Worm (Caenorhabditis elegans): Measurements from ENCODE around the gene Y42G9A.2.
A peak's percentile ranks its signal among the peaks of the same experiment; 100 is the strongest.

Y42G9A.2 gene

DNA sequence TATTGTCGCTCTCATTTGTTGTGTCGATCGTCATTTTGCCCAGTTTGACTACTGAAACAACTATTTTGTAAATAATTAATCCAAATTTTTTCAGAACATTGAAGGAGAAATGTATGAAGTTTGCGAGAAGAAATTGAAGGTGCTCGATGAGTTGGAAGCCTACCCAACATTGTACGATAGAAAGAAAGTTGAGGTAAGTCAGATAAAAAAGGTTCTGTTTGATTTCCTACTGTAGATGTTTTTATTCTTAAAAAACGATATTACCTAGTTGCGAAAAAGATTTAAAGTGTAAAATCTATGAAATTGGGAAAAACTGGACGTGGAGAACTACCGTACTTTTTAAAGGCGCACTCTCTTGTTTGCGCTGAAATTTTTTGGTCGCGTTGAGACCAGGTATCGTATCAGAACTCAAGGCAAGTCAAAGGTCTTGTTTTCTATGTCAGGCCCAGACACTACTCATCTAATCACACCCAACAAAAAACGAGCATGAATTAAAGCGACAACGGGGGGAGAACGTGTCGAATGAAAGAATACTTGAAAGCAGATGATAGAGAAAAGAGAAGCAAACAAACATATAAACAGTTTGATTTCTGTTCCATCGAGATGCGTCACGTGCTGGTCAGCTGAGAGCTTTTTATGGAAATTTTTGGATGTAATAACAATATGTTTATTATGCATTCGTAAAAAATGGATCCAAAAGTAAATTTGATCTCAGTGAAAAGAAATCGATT is 20.7 kb downstream of the Y42G9A.2 start, which contains the start of gene efk-1 (continued):
- TF ChIP-seq attf-5 (GFP tag; optimal IDR thresholded peaks at IDR 0.05) (peak; percentile 61), F39B2.1 (GFP tag; IDR thresholded peaks at IDR 0.05) (0 out of 2 replicates have a peak, but pooled peaks have one; percentile 46), lir-1 (GFP tag; conservative IDR thresholded peaks at IDR 0.05) (no peak), zim-3 (tag; optimal IDR thresholded peaks at IDR 0.05) (peak; percentile 14), repo-1 (tag; optimal IDR thresholded peaks at IDR 0.05) (no peak), lin-40 (tag; optimal IDR thresholded peaks at IDR 0.05) (no peak), dpl-1 (GFP tag; optimal IDR thresholded peaks at IDR 0.05) (no peak), nhr-27 (tag; optimal IDR thresholded peaks at IDR 0.05) (no peak), egl-44 (GFP tag; IDR thresholded peaks at IDR 0.05) (no peak), let-607 (tag; optimal IDR thresholded peaks at IDR 0.05) (no peak), athp-1 (tag; optimal IDR thresholded peaks at IDR 0.05) (no peak), ceh-100 (GFP tag; IDR thresholded peaks at IDR 0.05) (no peak), him-1 (tag; optimal IDR thresholded peaks at IDR 0.05) (no peak), lin-26 (GFP tag; IDR thresholded peaks at IDR 0.05) (no peak), gei-17 (GFP tag; optimal IDR thresholded peaks at IDR 0.05) (no peak), ztf-22 (GFP tag; optimal IDR thresholded peaks at IDR 0.05) (no peak), sptf-2 (GFP tag; optimal IDR thresholded peaks at IDR 0.05) (no peak), lin-54 (GFP tag; optimal IDR thresholded peaks at IDR 0.05) (no peak), mxl-1 (tag; optimal IDR thresholded peaks at IDR 0.05) (no peak), ztf-28 (GFP tag; IDR thresholded peaks at IDR 0.05) (no peak), mes-4 (tag; optimal IDR thresholded peaks at IDR 0.05) (no peak), nhr-120 (GFP tag; IDR thresholded peaks at IDR 0.05) (no peak), hmg-20 (GFP tag; IDR thresholded peaks at IDR 0.05) (no peak), dox-1 (GFP tag; IDR thresholded peaks at IDR 0.05) (peak; percentile 30; the same call in 1 of the 2 replicates), mel-28 (tag; optimal IDR thresholded peaks at IDR 0.05; ENCODE audit: borderline replicate concordance) (no peak), C17E4.6 (GFP tag; IDR thresholded peaks at IDR 0.05) (no peak)

DNA sequence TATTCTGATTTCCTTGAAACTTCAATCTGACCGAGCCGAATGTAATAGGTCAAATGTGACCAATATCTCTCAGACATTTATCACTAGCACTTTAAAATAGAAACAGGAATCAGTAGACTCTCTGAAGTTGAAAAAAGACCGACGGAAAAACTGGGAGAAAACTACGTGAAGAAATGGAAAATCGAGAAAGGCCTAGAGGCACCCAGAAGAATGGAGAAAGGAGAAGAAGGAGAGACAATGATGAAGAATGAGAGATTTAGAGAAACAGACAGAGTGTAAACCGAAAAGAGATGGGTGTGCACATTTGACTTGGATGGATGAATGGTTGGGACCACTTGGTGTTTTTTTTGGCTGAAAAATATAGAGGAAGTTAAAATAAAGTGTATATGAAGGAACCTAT is 22.1 kb downstream of the Y42G9A.2 start:
- peak; percentile 14 for TF ChIP-seq chd-7 (tag; optimal IDR thresholded peaks at IDR 0.05)
- TF ChIP-seq rpc-1 (optimal IDR thresholded peaks at IDR 0.05) = peak; percentile 51
- TF ChIP-seq rpc-1 (tag; optimal IDR thresholded peaks at IDR 0.05) = no peak
- no peak for TF ChIP-seq cebp-1 (GFP tag; IDR thresholded peaks at IDR 0.05)
- peak; percentile 24 for TF ChIP-seq cebp-1 (tag; optimal IDR thresholded peaks at IDR 0.05)
- TF ChIP-seq nfya-1 (tag; optimal IDR thresholded peaks at IDR 0.05; ENCODE audit: borderline replicate concordance, insufficient read depth) = no peak
- TF ChIP-seq dox-1 (GFP tag; IDR thresholded peaks at IDR 0.05) = peak; percentile 7; the same call in 1 of the 2 replicates
- peak; percentile 12 for TF ChIP-seq K12H6.12 (tag; optimal IDR thresholded peaks at IDR 0.05)
- no peak for TF ChIP-seq mxl-1 (tag; optimal IDR thresholded peaks at IDR 0.05)
- TF ChIP-seq F57C9.4 (tag; optimal IDR thresholded peaks at IDR 0.05) = no peak
- peak; percentile 84 for TF ChIP-seq hsf-1 (GFP tag; IDR thresholded peaks at IDR 0.05)
- no peak for TF ChIP-seq die-1 (tag; optimal IDR thresholded peaks at IDR 0.05)
- TF ChIP-seq egrh-3 (GFP tag; IDR thresholded peaks at IDR 0.05) = 0 out of 2 replicates have a peak, but pooled peaks have one; percentile 20
- no peak for TF ChIP-seq hlh-26 (GFP tag; conservative IDR thresholded peaks at IDR 0.05)
- TF ChIP-seq lin-35 (GFP tag; optimal IDR thresholded peaks at IDR 0.05) = peak in 1 of 3 experiments; percentile 30
- TF ChIP-seq rcor-1 (GFP tag; IDR thresholded peaks at IDR 0.05) = no peak
- TF ChIP-seq tbp1 (GFP tag; optimal IDR thresholded peaks at IDR 0.05) = peak; percentile 4
- no peak for TF ChIP-seq ztf-25 (GFP tag; IDR thresholded peaks at IDR 0.05)
- TF ChIP-seq nhr-120 (GFP tag; IDR thresholded peaks at IDR 0.05) = no peak
- TF ChIP-seq hmg-1.2 (GFP tag; IDR thresholded peaks at IDR 0.05) = peak; percentile 95
- TF ChIP-seq attf-6 (GFP tag; IDR thresholded peaks at IDR 0.05) = no peak
- TF ChIP-seq Y79H2A.3 (GFP tag; conservative IDR thresholded peaks at IDR 0.05) = no peak

Measured in whole organism, young adult.